Worm (Caenorhabditis elegans) whole organism, mixed stage, embryonic: ENCODE measurements around the gene F49C5.7.

ENCODE experiments used
- bed-3 ChIP-seq: fragments of 200-800 bp; sonication (Bioruptor generic); optimal IDR thresholded peaks from 3 replicates; lab custom pipeline; 2018; ENCODE audit warnings: mild to moderate bottlenecking, missing genetic modification characterization, moderate library complexity, missing compliant biosample characterization
- blmp-1 ChIP-seq: fragments of 150-350 bp; optimal IDR thresholded peaks from 2 replicates; lab custom pipeline; 2014; ENCODE audit warnings: missing biosample characterization, missing genetic modification characterization
- ceh-39 ChIP-seq: fragments of 150-350 bp; optimal IDR thresholded peaks from 2 replicates; lab custom pipeline; 2014; ENCODE audit warnings: missing biosample characterization, missing genetic modification characterization
- ceh-43 ChIP-seq: fragments of 200-800 bp; sonication (Bioruptor generic); optimal IDR thresholded peaks from 2 replicates; lab custom pipeline; 2018; ENCODE audit warnings: mild to moderate bottlenecking, missing genetic modification characterization, moderate library complexity, missing compliant biosample characterization
- ceh-83 ChIP-seq: fragments of 200-800 bp; sonication (Bioruptor generic); optimal IDR thresholded peaks from 2 replicates; lab custom pipeline; 2018; ENCODE audit warnings: mild to moderate bottlenecking, missing genetic modification characterization, missing compliant biosample characterization
- ces-1 ChIP-seq: fragments of 150-350 bp; optimal IDR thresholded peaks from 2 replicates; lab custom pipeline; 2014; ENCODE audit warnings: missing biosample characterization, missing genetic modification reagents, missing genetic modification characterization
- cnd-1 ChIP-seq: fragments of 200-800 bp; sonication (Bioruptor generic); optimal IDR thresholded peaks from 2 replicates; lab custom pipeline; 2018; ENCODE audit warnings: mild to moderate bottlenecking, missing genetic modification characterization, missing compliant biosample characterization
- drap-1 ChIP-seq: fragments of 200-800 bp; sonication (Bioruptor generic); optimal IDR thresholded peaks from 3 replicates; lab custom pipeline; 2018; ENCODE audit warnings: mild to moderate bottlenecking, missing genetic modification characterization, missing compliant biosample characterization
- elt-1 ChIP-seq: sonication (generic microtip); optimal IDR thresholded peaks from 2 replicates; lab custom pipeline; 2017; ENCODE audit warnings: missing genetic modification characterization, mild to moderate bottlenecking, missing compliant biosample characterization, antibody characterized with exemption, moderate library complexity, borderline replicate concordance; ENCODE audit not compliant: insufficient read depth
- elt-3 ChIP-seq: fragments of 150-350 bp; optimal IDR thresholded peaks from 2 replicates; lab custom pipeline; 2014; ENCODE audit warnings: missing biosample characterization, missing genetic modification characterization
- flh-1 ChIP-seq: fragments of 200-800 bp; sonication (Bioruptor generic); optimal IDR thresholded peaks from 2 replicates; lab custom pipeline; 2018; ENCODE audit warnings: mild to moderate bottlenecking, missing genetic modification characterization, moderate library complexity, missing compliant biosample characterization
- ham-2 ChIP-seq: fragments of 200-800 bp; sonication (Bioruptor generic); optimal IDR thresholded peaks from 2 replicates; lab custom pipeline; 2018; ENCODE audit warnings: mild to moderate bottlenecking, missing genetic modification characterization, missing compliant biosample characterization
- hlh-1 ChIP-seq: fragments of 150-350 bp; optimal IDR thresholded peaks from 2 replicates; lab custom pipeline; 2014; ENCODE audit warnings: missing biosample characterization, missing genetic modification reagents, missing genetic modification characterization
- lin-13 ChIP-seq: fragments of 150-350 bp; optimal IDR thresholded peaks from 2 replicates; lab custom pipeline; 2014; ENCODE audit warnings: missing biosample characterization, missing genetic modification characterization
- lin-32 ChIP-seq: fragments of 200-800 bp; sonication (Bioruptor generic); optimal IDR thresholded peaks from 2 replicates; lab custom pipeline; 2018; ENCODE audit warnings: mild to moderate bottlenecking, missing genetic modification characterization, missing compliant biosample characterization
- lsy-2 ChIP-seq: fragments of 150-350 bp; optimal IDR thresholded peaks from 2 replicates; lab custom pipeline; 2014; ENCODE audit warnings: missing biosample characterization, missing genetic modification characterization
- mab-5 ChIP-seq: fragments of 150-350 bp; optimal IDR thresholded peaks from 2 replicates; lab custom pipeline; 2014; ENCODE audit warnings: missing biosample characterization, missing genetic modification characterization
- mls-2 ChIP-seq: sonication (generic microtip); optimal IDR thresholded peaks from 2 replicates; lab custom pipeline; 2016; ENCODE audit warnings: mild to moderate bottlenecking, missing genetic modification characterization, moderate library complexity, missing compliant biosample characterization
- nhr-12 ChIP-seq: fragments of 150-350 bp; optimal IDR thresholded peaks from 2 replicates; lab custom pipeline; 2014; ENCODE audit warnings: missing biosample characterization, missing genetic modification characterization
- nhr-2 ChIP-seq: fragments of 150-350 bp; optimal IDR thresholded peaks from 2 replicates; lab custom pipeline; 2014; ENCODE audit warnings: missing biosample characterization, missing genetic modification characterization
- nhr-237 ChIP-seq: fragments of 150-350 bp; optimal IDR thresholded peaks from 2 replicates; lab custom pipeline; 2014; ENCODE audit warnings: missing biosample characterization, missing genetic modification characterization
- nhr-28 ChIP-seq: fragments of 150-350 bp; optimal IDR thresholded peaks from 2 replicates; lab custom pipeline; 2014; ENCODE audit warnings: missing biosample characterization, missing genetic modification characterization
- nhr-76 ChIP-seq: sonication (generic microtip); optimal IDR thresholded peaks from 2 replicates; lab custom pipeline; 2017; ENCODE audit warnings: missing biosample characterization, missing genetic modification characterization
- pha-4 ChIP-seq: fragments of 150-350 bp; optimal IDR thresholded peaks from 2 replicates; lab custom pipeline; 2018; ENCODE audit warnings: missing biosample characterization, missing genetic modification reagents, missing genetic modification characterization
- sem-2 ChIP-seq: fragments of 200-800 bp; sonication (Bioruptor generic); optimal IDR thresholded peaks from 2 replicates; lab custom pipeline; 2018; ENCODE audit warnings: mild to moderate bottlenecking, missing genetic modification characterization, missing compliant biosample characterization
- snpc-4 ChIP-seq: fragments of 150-350 bp; optimal IDR thresholded peaks from 2 replicates; lab custom pipeline; 2014; ENCODE audit warnings: missing biosample characterization, missing genetic modification characterization
- sptf-1 ChIP-seq: sonication (generic microtip); optimal IDR thresholded peaks from 2 replicates; lab custom pipeline; 2017; ENCODE audit warnings: mild to moderate bottlenecking, missing genetic modification characterization, moderate library complexity, missing compliant biosample characterization
- unc-120 ChIP-seq: sonication (generic microtip); optimal IDR thresholded peaks from 2 replicates; lab custom pipeline; 2017; ENCODE audit warnings: missing genetic modification characterization, missing compliant biosample characterization; ENCODE audit not compliant: poor library complexity, severe bottlenecking
- unc-39 ChIP-seq: fragments of 150-350 bp; optimal IDR thresholded peaks from 2 replicates; lab custom pipeline; 2014; ENCODE audit warnings: missing biosample characterization, missing genetic modification characterization
- unc-62 ChIP-seq: fragments of 150-350 bp; optimal IDR thresholded peaks from 2 replicates; lab custom pipeline; 2014; ENCODE audit warnings: missing biosample characterization, missing genetic modification reagents, missing genetic modification characterization
- zip-8 ChIP-seq: fragments of 150-350 bp; optimal IDR thresholded peaks from 2 replicates; lab custom pipeline; 2014; ENCODE audit warnings: missing biosample characterization, missing genetic modification characterization
- ztf-11 ChIP-seq: fragments of 150-350 bp; optimal IDR thresholded peaks from 2 replicates; lab custom pipeline; 2014; ENCODE audit warnings: missing biosample characterization, missing genetic modification characterization

The F49C5.7 gene

DNA sequence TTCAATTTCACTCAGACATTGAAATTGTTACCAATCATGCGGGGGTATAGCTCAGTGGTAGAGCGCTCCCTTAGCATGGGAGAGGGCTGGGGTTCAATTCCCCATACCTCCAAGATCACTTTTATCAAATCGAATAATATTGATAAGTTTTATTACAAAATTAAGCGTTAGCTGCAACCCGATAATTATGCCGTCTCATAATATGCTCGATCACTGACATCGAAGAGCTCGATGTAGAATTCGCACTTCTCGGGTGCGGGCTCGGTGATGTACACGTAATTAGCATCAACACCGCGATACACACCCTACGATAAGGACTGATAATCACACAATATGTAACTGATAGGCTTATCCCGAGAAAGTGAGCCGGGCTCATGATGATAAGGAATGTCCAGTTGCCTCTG, 23.4 kb upstream of the F49C5.7 start:
- TF ChIP-seq snpc-4 (tag; lab: Kevin White, UChicago) (no peak), flh-1 (GFP tag; lab: Kevin White, UChicago) (no peak), hlh-1 (tag; lab: Kevin White, UChicago) (no peak), nhr-12 (tag; lab: Kevin White, UChicago) (no peak), ztf-11 (tag; lab: Kevin White, UChicago) (no peak), ceh-43 (GFP tag; lab: Kevin White, UChicago) (no peak), cnd-1 (no peak), lin-32 (GFP tag; lab: Kevin White, UChicago) (no peak), bed-3 (no peak), unc-62 (GFP tag; lab: Kevin White, UChicago) (no peak), blmp-1 (tag; lab: Kevin White, UChicago) (no peak), ceh-83 (GFP tag; lab: Kevin White, UChicago) (no peak), ham-2 (GFP tag; lab: Kevin White, UChicago) (no peak), pha-4 (tag; lab: Kevin White, UChicago) (no peak), mab-5 (tag; lab: Kevin White, UChicago) (no peak)

DNA sequence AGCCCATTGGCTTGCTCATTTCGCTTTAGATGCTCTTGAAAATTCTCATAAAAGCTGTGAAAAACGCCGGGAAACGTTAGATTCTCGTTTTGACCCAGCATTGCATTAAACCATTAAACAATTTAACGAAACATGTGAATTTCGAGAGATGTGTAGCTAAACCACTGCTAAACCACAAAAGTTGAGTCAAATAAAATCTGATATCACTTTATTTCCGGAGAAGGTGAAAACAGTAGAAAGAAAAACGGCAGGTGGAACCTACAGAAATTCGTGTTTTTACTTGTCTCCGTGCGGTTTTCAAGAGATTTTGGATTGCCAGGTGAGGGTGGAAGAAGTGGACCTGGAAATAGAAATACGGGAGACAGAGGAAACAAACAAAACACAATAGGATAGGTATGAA, 21.4 kb upstream of the F49C5.7 start, which contains the start of gene F49C5.9:
Gene F49C5.9, minus strand, starts transcription at position 101 of the 400 bp plus-strand sequence.
- TF ChIP-seq blmp-1 (tag; lab: Kevin White, UChicago), result no peak
- TF ChIP-seq ceh-43 (GFP tag; lab: Kevin White, UChicago), result no peak
- no peak for TF ChIP-seq nhr-76 (tag; lab: Kevin White, UChicago)
- TF ChIP-seq bed-3, result no peak
- TF ChIP-seq pha-4 (tag; lab: Kevin White, UChicago), result no peak
- no peak for TF ChIP-seq nhr-237 (tag; lab: Kevin White, UChicago)
- TF ChIP-seq elt-3 (tag; lab: Kevin White, UChicago), result no peak
- no peak for TF ChIP-seq ceh-39 (tag; lab: Kevin White, UChicago)

DNA sequence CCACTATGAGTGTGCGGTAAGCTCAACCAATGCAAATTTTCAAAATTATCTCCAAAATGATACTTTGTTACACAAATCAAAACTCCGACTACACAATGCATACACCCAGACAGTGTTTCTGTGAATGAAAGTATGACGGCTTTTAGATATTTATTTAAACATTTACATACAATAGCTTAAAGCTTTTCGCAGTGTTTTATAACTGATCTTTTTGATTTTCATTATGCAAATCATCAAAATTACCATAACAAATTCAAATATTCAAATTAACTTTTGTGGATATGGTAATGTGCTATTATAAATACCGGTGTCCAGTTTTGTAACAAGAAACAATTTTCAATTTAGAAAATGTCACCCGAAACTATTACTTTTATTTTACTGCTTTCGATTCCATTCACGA, 19.5 kb upstream of the F49C5.7 start, which contains the start of the genes F49C5.5 and F49C5.10:
Gene F49C5.5, minus strand, starts transcription at position 101 of the 400 bp plus-strand sequence.
Gene F49C5.10, plus strand, starts transcription at position 344 of the 400 bp plus-strand sequence.
- TF ChIP-seq mls-2 (no peak), sptf-1 (tag; lab: Kevin White, UChicago) (no peak), nhr-28 (tag; lab: Kevin White, UChicago) (no peak), mab-5 (tag; lab: Kevin White, UChicago) (no peak), drap-1 (no peak), bed-3 (no peak), lin-32 (GFP tag; lab: Kevin White, UChicago) (no peak), unc-62 (GFP tag; lab: Kevin White, UChicago) (no peak), nhr-12 (tag; lab: Kevin White, UChicago) (no peak), lsy-2 (tag; lab: Kevin White, UChicago) (no peak), nhr-76 (tag; lab: Kevin White, UChicago) (no peak)

DNA sequence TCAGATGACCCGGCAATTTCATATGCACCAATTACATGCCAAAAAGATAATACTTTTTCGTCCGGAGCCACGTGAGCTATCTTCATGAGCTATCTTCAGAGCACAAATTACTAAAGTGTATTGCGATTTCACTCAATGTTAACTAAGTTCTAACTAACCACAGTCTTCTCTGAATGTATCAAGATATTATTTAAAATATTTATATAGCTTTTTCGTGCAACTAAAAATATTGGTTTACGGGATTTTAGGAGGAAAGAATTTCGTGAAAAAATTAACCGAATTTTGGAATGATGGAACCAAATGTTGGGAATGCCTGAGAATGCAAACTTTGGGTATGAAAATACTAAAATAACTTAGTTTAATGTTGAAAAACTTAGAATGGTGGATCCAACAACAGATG, 18.4 kb upstream of the F49C5.7 start, which contains the start of gene F49C5.16:
Gene F49C5.16, plus strand, starts transcription at position 301 of the 400 bp plus-strand sequence.
- no peak for TF ChIP-seq ceh-43 (GFP tag; lab: Kevin White, UChicago)
- no peak for TF ChIP-seq pha-4 (tag; lab: Kevin White, UChicago)
- no peak for TF ChIP-seq ztf-11 (tag; lab: Kevin White, UChicago)
- no peak for TF ChIP-seq ceh-39 (tag; lab: Kevin White, UChicago)
- TF ChIP-seq unc-62 (GFP tag; lab: Kevin White, UChicago), result no peak
- no peak for TF ChIP-seq mls-2
- no peak for TF ChIP-seq ces-1 (GFP tag; lab: Kevin White, UChicago)
- TF ChIP-seq nhr-2, result no peak
- no peak for TF ChIP-seq ceh-83 (GFP tag; lab: Kevin White, UChicago)
- TF ChIP-seq nhr-237 (tag; lab: Kevin White, UChicago), result no peak
- TF ChIP-seq unc-120, result no peak
- TF ChIP-seq nhr-28 (tag; lab: Kevin White, UChicago), result no peak
- no peak for TF ChIP-seq sptf-1 (tag; lab: Kevin White, UChicago)
- TF ChIP-seq nhr-12 (tag; lab: Kevin White, UChicago), result no peak
- TF ChIP-seq lsy-2 (tag; lab: Kevin White, UChicago), result no peak
- no peak for TF ChIP-seq zip-8 (tag; lab: Kevin White, UChicago)
- TF ChIP-seq flh-1 (GFP tag; lab: Kevin White, UChicago), result no peak

DNA sequence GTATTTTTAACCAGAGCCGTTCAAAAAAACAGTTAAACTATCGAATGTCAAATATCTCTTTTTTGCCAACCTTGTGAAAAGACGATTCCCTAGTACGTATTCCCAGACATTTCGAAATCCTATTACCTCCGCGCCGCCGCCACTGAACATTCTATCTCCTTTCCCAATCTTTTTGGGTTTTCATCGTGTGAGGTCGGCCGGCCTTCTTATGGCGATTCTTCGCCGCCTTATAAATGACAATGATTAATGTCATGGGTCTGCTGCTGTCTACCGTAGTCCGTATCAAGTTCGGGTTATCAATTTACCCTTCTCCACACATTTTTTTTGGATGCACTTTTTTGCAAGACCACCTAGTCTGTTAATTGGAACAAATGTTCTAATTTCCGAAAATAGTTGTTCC, 16.3 kb upstream of the F49C5.7 start:
- TF ChIP-seq mls-2, result no peak
- TF ChIP-seq drap-1, result no peak
- no peak for TF ChIP-seq flh-1 (GFP tag; lab: Kevin White, UChicago)
- no peak for TF ChIP-seq hlh-1 (tag; lab: Kevin White, UChicago)
- no peak for TF ChIP-seq nhr-237 (tag; lab: Kevin White, UChicago)
- TF ChIP-seq ceh-83 (GFP tag; lab: Kevin White, UChicago), result no peak
- no peak for TF ChIP-seq lin-32 (GFP tag; lab: Kevin White, UChicago)
- no peak for TF ChIP-seq sptf-1 (tag; lab: Kevin White, UChicago)
- no peak for TF ChIP-seq ztf-11 (tag; lab: Kevin White, UChicago)
- TF ChIP-seq bed-3, result no peak
- no peak for TF ChIP-seq snpc-4 (tag; lab: Kevin White, UChicago)
- TF ChIP-seq sem-2, result no peak
- no peak for TF ChIP-seq nhr-76 (tag; lab: Kevin White, UChicago)
- TF ChIP-seq elt-1 (tag; lab: Kevin White, UChicago), result no peak
- no peak for TF ChIP-seq lin-13 (tag; lab: Kevin White, UChicago)
- no peak for TF ChIP-seq unc-39 (tag; lab: Kevin White, UChicago)
